Fruit fly (Drosophila melanogaster): ENCODE data around the gene mnb.

mnb gene

DNA sequence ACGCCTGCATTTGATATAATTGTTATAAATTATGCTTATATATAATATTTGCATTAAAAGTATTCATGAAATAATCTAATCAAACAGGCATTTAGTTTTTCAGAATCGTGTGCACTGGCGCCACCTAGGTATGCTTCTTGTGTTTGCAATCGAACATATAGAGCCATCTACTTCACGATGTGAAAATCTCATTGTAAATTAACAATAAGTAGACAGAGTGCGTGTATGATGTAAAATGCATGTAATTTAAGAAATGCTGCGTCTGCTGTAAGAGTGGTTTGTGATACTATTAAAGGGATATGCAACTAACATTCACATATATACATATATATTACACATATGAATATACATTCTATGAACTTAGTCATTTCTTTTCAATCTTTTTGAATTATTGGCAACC, 66.8 kb downstream of the mnb start (continued):
- TF ChIP-seq CG6813 (GFP tag; optimal IDR thresholded peaks at IDR 0.05): no peak
- TF ChIP-seq E2f1 (GFP tag; IDR thresholded peaks at IDR 0.05): no peak
- peak; percentile 49 for TF ChIP-seq CG15601 (tag; optimal IDR thresholded peaks at IDR 0.05)
- TF ChIP-seq NfI (GFP tag; optimal IDR thresholded peaks at IDR 0.05): peak; percentile 22
- TF ChIP-seq CG14710 (tag; optimal IDR thresholded peaks at IDR 0.05): peak; percentile 4
- TF ChIP-seq Dref (GFP tag; IDR thresholded peaks at IDR 0.05): no peak
- no peak for TF ChIP-seq caup (GFP tag; optimal IDR thresholded peaks at IDR 0.05; ENCODE audit: severe bottlenecking)
- no peak for TF ChIP-seq Dad (GFP tag; optimal IDR thresholded peaks at IDR 0.05)
- TF ChIP-seq CG14667 (GFP tag; IDR thresholded peaks at IDR 0.05): no peak
- TF ChIP-seq CG2199 (GFP tag; IDR thresholded peaks at IDR 0.05): peak; percentile 85; the same call in 1 of the 3 replicates
- no peak for TF ChIP-seq fru (optimal IDR thresholded peaks at IDR 0.05)
- peak; percentile 7 for TF ChIP-seq Dp (GFP tag; optimal IDR thresholded peaks at IDR 0.05)
- TF ChIP-seq CG7357 (GFP tag; IDR thresholded peaks at IDR 0.05): no peak
- TF ChIP-seq CG12219 (GFP tag; optimal IDR thresholded peaks at IDR 0.05): no peak
- TF ChIP-seq gcm (GFP tag; optimal IDR thresholded peaks at IDR 0.05): no peak
- no peak for TF ChIP-seq CG4282 (GFP tag; optimal IDR thresholded peaks at IDR 0.05)
- TF ChIP-seq ranshi (GFP tag; IDR thresholded peaks at IDR 0.05): no peak
- no peak for TF ChIP-seq slou (GFP tag; optimal IDR thresholded peaks at IDR 0.05)
- peak; percentile 29 for TF ChIP-seq Sox102F (GFP tag; optimal IDR thresholded peaks at IDR 0.05)
- 0 out of 3 replicates have a peak, but pooled peaks have one; percentile 33 for TF ChIP-seq CG16813 (GFP tag; IDR thresholded peaks at IDR 0.05; ENCODE audit: partially characterized antibody)
- TF ChIP-seq CG11723 (GFP tag; optimal IDR thresholded peaks at IDR 0.05): no peak
- no peak for TF ChIP-seq CG4360 (GFP tag; IDR thresholded peaks at IDR 0.05)
- TF ChIP-seq Nf-YA (GFP tag; IDR thresholded peaks at IDR 0.05): no peak
- no peak for TF ChIP-seq CG14014 (GFP tag; IDR thresholded peaks at IDR 0.05)
- no peak for TF ChIP-seq CG34376 (GFP tag; optimal IDR thresholded peaks at IDR 0.05)
- TF ChIP-seq HmgZ (tag; optimal IDR thresholded peaks at IDR 0.05): peak; percentile 76
- no peak for TF ChIP-seq Atf-2 (GFP tag; optimal IDR thresholded peaks at IDR 0.05)
- peak in 1 of 2 experiments; percentile 59 for TF ChIP-seq insv (GFP tag; optimal IDR thresholded peaks at IDR 0.05)
- no peak for TF ChIP-seq YL-1 (GFP tag; optimal IDR thresholded peaks at IDR 0.05)
- no peak for TF ChIP-seq klu (GFP tag; IDR thresholded peaks at IDR 0.05)
- no peak for TF ChIP-seq dimm (GFP tag; IDR thresholded peaks at IDR 0.05)
- peak; percentile 60 for TF ChIP-seq CG11247 (GFP tag; IDR thresholded peaks at IDR 0.05)
- no peak for TF ChIP-seq fd102C (GFP tag; optimal IDR thresholded peaks at IDR 0.05)
- no peak for TF ChIP-seq chn (GFP tag; optimal IDR thresholded peaks at IDR 0.05)
- no peak for TF ChIP-seq CG12299 (tag; optimal IDR thresholded peaks at IDR 0.05)
- TF ChIP-seq grn (GFP tag; optimal IDR thresholded peaks at IDR 0.05): no peak
- TF ChIP-seq vvl (GFP tag; IDR thresholded peaks at IDR 0.05): peak; percentile 10; the same call in 1 of the 2 replicates
- no peak for TF ChIP-seq sima (GFP tag; optimal IDR thresholded peaks at IDR 0.05)
- no peak for TF ChIP-seq dmrt99B (tag; optimal IDR thresholded peaks at IDR 0.05)
- no peak for TF ChIP-seq Hey (tag; optimal IDR thresholded peaks at IDR 0.05)
- TF ChIP-seq CG33557 (GFP tag; optimal IDR thresholded peaks at IDR 0.05): no peak
- no peak for TF ChIP-seq run (tag; optimal IDR thresholded peaks at IDR 0.05)
- TF ChIP-seq CkIIα-i1 (GFP tag; IDR thresholded peaks at IDR 0.05): no peak
- peak; percentile 46; the same call in 1 of the 2 replicates for TF ChIP-seq CG11085 (GFP tag; IDR thresholded peaks at IDR 0.05)
- no peak for TF ChIP-seq CG17186 (GFP tag; optimal IDR thresholded peaks at IDR 0.05)
- TF ChIP-seq CG12942 (GFP tag; optimal IDR thresholded peaks at IDR 0.05): peak; percentile 29
- 0 out of 3 replicates have a peak, but pooled peaks have one; percentile 32 for TF ChIP-seq Dbx (GFP tag; IDR thresholded peaks at IDR 0.05)
- peak; percentile 66; the same call in 1 of the 3 replicates for TF ChIP-seq knrl (GFP tag; IDR thresholded peaks at IDR 0.05; ENCODE audit: partially characterized antibody)
- no peak for TF ChIP-seq CG11695 (GFP tag; IDR thresholded peaks at IDR 0.05)
- TF ChIP-seq CG17328 (GFP tag; IDR thresholded peaks at IDR 0.05): no peak
- peak; percentile 98 for TF ChIP-seq CTCF (GFP tag; optimal IDR thresholded peaks at IDR 0.05)
- peak; percentile 39; the same call in 1 of the 3 replicates for TF ChIP-seq CG17361 (GFP tag; IDR thresholded peaks at IDR 0.05)

All from whole organism, embryonic.